Worm (Caenorhabditis elegans) whole organism, late embryonic: ENCODE measurements around the gene F47C12.6.
A peak's percentile ranks its signal among the peaks of the same experiment; 100 is the strongest.

Experiments used
- K02D7.2 ChIP-seq: sonication (generic microtip); optimal IDR thresholded peaks from 2 replicates; lab custom pipeline; 2017; ENCODE audit warnings: mild to moderate bottlenecking, missing genetic modification characterization, missing compliant biosample characterization
- T23F11.4 ChIP-seq: fragments of 200-800 bp; sonication (Bioruptor generic); optimal IDR thresholded peaks from 2 replicates; lab custom pipeline; 2018; ENCODE audit warnings: mild to moderate bottlenecking, missing genetic modification characterization, missing compliant biosample characterization
- ceh-24 ChIP-seq: sonication (generic microtip); optimal IDR thresholded peaks from 2 replicates; lab custom pipeline; 2016; ENCODE audit warnings: mild to moderate bottlenecking, missing genetic modification characterization, missing compliant biosample characterization
- ceh-31 ChIP-seq: sonication (generic microtip); optimal IDR thresholded peaks from 2 replicates; lab custom pipeline; 2016; ENCODE audit warnings: missing genetic modification characterization, missing compliant biosample characterization
- dmd-4 ChIP-seq: sonication (generic microtip); optimal IDR thresholded peaks from 2 replicates; lab custom pipeline; 2016; ENCODE audit warnings: borderline replicate concordance, missing genetic modification characterization, missing compliant biosample characterization
- ets-4 ChIP-seq: sonication (generic microtip); optimal IDR thresholded peaks from 2 replicates; lab custom pipeline; 2016; ENCODE audit warnings: missing genetic modification characterization, missing compliant biosample characterization
- fkh-10 ChIP-seq: fragments of 150-350 bp; optimal IDR thresholded peaks from 2 replicates; lab custom pipeline; 2014; ENCODE audit warnings: missing biosample characterization, missing genetic modification reagents, missing genetic modification characterization
- lim-6 ChIP-seq: sonication (generic microtip); optimal IDR thresholded peaks from 2 replicates; lab custom pipeline; 2016; ENCODE audit warnings: missing genetic modification characterization, missing compliant biosample characterization
- lin-11 ChIP-seq: fragments of 200-800 bp; sonication (Bioruptor generic); optimal IDR thresholded peaks from 2 replicates; lab custom pipeline; 2018; ENCODE audit warnings: mild to moderate bottlenecking, missing genetic modification characterization, missing compliant biosample characterization
- mec-3 ChIP-seq: sonication (generic microtip); optimal IDR thresholded peaks from 2 replicates; lab custom pipeline; 2016; ENCODE audit warnings: borderline replicate concordance, missing genetic modification characterization, missing compliant biosample characterization
- pha-2 ChIP-seq: sonication (generic microtip); optimal IDR thresholded peaks from 2 replicates; lab custom pipeline; 2017; ENCODE audit warnings: mild to moderate bottlenecking, missing genetic modification characterization, missing compliant biosample characterization
- sox-4 ChIP-seq: sonication (generic microtip); optimal IDR thresholded peaks from 2 replicates; lab custom pipeline; 2017; ENCODE audit warnings: mild to moderate bottlenecking, missing genetic modification characterization, inconsistent platforms, missing compliant biosample characterization

ce11 chrIV:4007697-4008096, 14.5 kb upstream of the F47C12.6 start, which contains the start of gene W02C12.2:
- TF ChIP-seq fkh-10 (GFP tag; lab: Kevin White, UChicago) (no peak), sox-4 (no peak), ets-4 (tag; lab: Kevin White, UChicago) (no peak), ceh-24 (no peak), lin-11 (tag; lab: Kevin White, UChicago) (no peak), T23F11.4 (GFP tag; lab: Kevin White, UChicago) (no peak), pha-2 (tag; lab: Kevin White, UChicago) (no peak), mec-3 (tag; lab: Kevin White, UChicago) (no peak), dmd-4 (tag; lab: Kevin White, UChicago) (no peak), ceh-31 (tag; lab: Kevin White, UChicago) (peak; percentile 1), K02D7.2 (tag; lab: Kevin White, UChicago) (no peak), lim-6 (tag; lab: Kevin White, UChicago) (no peak)
